Fruit fly (Drosophila melanogaster) whole organism, prepupa: ENCODE data around the gene CG3588.

Source experiments
- CG15336 ChIP-seq: fragments of 200-800 bp; sonication (Bioruptor generic); IDR thresholded peaks from 2 replicates; pipeline ENCODE4 v1.3.6; 2022; ENCODE audit warnings: missing biosample characterization, missing genetic modification characterization
- fkh ChIP-seq: fragments of 200-800 bp; sonication (Bioruptor generic); optimal IDR thresholded peaks from 3 replicates; lab custom pipeline; 2017; ENCODE audit warnings: missing biosample characterization, mild to moderate bottlenecking, missing genetic modification characterization, moderate library complexity
- net ChIP-seq: fragments of 200-800 bp; sonication (Bioruptor generic); optimal IDR thresholded peaks from 3 replicates; lab custom pipeline; 2016; ENCODE audit warnings: missing biosample characterization, missing genetic modification characterization

- TF ChIP-seq net (no peak), CG15336 (GFP tag; lab: Robert Waterston, UW) (no peak), fkh (GFP tag; lab: Kevin White, UChicago) (no peak)
These were observed 17.2 kb downstream of the CG3588 start, which contains the start of gene CG3598 for dm6 chrX:2936727-2937126.
